Fruit fly (Drosophila melanogaster) whole organism, pupa: ENCODE data around the gene CG32271.

ENCODE experiments used
- CG10348 ChIP-seq: fragments of 200-800 bp; sonication (Bioruptor generic); IDR thresholded peaks from 2 replicates; pipeline ENCODE4 v1.3.6; 2022; ENCODE audit warnings: missing biosample characterization, missing genetic modification characterization
- CG12605 ChIP-seq: fragments of 200-800 bp; sonication (Bioruptor generic); IDR thresholded peaks from 2 replicates; pipeline ENCODE4 v1.3.6; 2022; ENCODE audit warnings: missing biosample characterization, missing genetic modification characterization
- CG13204 ChIP-seq: fragments of 200-800 bp; sonication (Bioruptor generic); optimal IDR thresholded peaks from 2 replicates; lab custom pipeline; 2018; ENCODE audit warnings: missing biosample characterization, mild to moderate bottlenecking, missing genetic modification characterization, moderate library complexity
- CG14655 ChIP-seq: fragments of 200-800 bp; sonication (Bioruptor generic); optimal IDR thresholded peaks from 3 replicates; lab custom pipeline; 2017; ENCODE audit warnings: mild to moderate bottlenecking, missing biosample characterization, missing genetic modification reagents, missing genetic modification characterization
- CG17806 ChIP-seq: fragments of 200-800 bp; sonication (Bioruptor generic); optimal IDR thresholded peaks from 2 replicates; lab custom pipeline; 2018; ENCODE audit warnings: missing biosample characterization, mild to moderate bottlenecking, missing genetic modification characterization, moderate library complexity
- CG34367 ChIP-seq: fragments of 200-800 bp; sonication (Bioruptor generic); optimal IDR thresholded peaks from 2 replicates; lab custom pipeline; 2018; ENCODE audit warnings: missing biosample characterization, mild to moderate bottlenecking, missing genetic modification characterization
- CG4496 ChIP-seq: fragments of 200-800 bp; sonication (Bioruptor generic); IDR thresholded peaks from 3 replicates; pipeline ENCODE4 v1.3.6; 2022; ENCODE audit warnings: missing biosample characterization, missing genetic modification characterization
- CG8159 ChIP-seq: fragments of 200-800 bp; sonication (Bioruptor generic); optimal IDR thresholded peaks from 3 replicates; lab custom pipeline; 2018; ENCODE audit warnings: missing biosample characterization, mild to moderate bottlenecking, missing genetic modification characterization, moderate library complexity
- EcR ChIP-seq: fragments of 200-800 bp; sonication (Bioruptor generic); optimal IDR thresholded peaks from 3 replicates; lab custom pipeline; 2019; ENCODE audit warnings: missing biosample characterization, missing genetic modification characterization, mild to moderate bottlenecking, moderate library complexity, missing genetic modification reagents
- Ets98B ChIP-seq: fragments of 200-800 bp; sonication (Bioruptor generic); IDR thresholded peaks from 2 replicates; pipeline ENCODE4 v1.3.6; 2022; ENCODE audit warnings: missing biosample characterization, missing genetic modification characterization
- gl ChIP-seq: fragments of 200-800 bp; sonication (Bioruptor generic); optimal IDR thresholded peaks from 2 replicates; lab custom pipeline; 2018; ENCODE audit warnings: missing biosample characterization, mild to moderate bottlenecking, missing genetic modification characterization

DNA sequence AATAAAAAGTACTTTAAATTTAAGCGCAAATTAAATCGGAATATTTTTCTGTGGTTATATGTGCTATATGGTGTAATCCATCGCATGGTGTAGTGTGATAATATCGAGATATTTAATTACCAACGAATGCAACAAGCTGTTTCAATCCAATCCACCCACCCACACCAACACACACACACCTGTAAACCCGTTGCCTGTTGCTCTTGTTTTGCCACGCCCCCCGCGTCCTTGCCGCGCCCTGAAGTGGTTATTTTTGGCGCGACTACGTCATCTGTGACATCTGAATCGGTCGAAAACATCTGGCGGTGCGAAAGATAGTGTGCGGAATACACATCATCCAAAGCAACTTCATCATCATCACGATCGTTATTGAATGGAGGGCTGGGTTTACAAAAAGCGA is 37.6 kb downstream of the CG32271 start:
- TF ChIP-seq CG12605 (GFP tag; lab: Robert Waterston, UW) (no peak), gl (tag; lab: Kevin White, UChicago) (no peak), CG8159 (tag; lab: Kevin White, UChicago) (no peak), CG10348 (GFP tag; lab: Robert Waterston, UW) (no peak), Ets98B (GFP tag; lab: Robert Waterston, UW) (no peak), CG13204 (GFP tag; lab: Kevin White, UChicago) (no peak), EcR (peak; percentile 35), CG17806 (no peak), CG34367 (tag; lab: Kevin White, UChicago) (no peak), CG4496 (GFP tag; lab: Robert Waterston, UW) (no peak), CG14655 (GFP tag; lab: Kevin White, UChicago) (no peak)
